Fruit fly (Drosophila melanogaster) whole organism, embryonic: ENCODE results near the gene CG32073.

Experiments
- ATbp ChIP-seq: fragments of 200-800 bp; sonication (Bioruptor generic); optimal IDR thresholded peaks from 2 replicates; lab custom pipeline; 2017; ENCODE audit warnings: missing biosample characterization, mild to moderate bottlenecking, missing genetic modification characterization, missing genetic modification reagents
- Abd-B ChIP-seq: fragments of 200-800 bp; sonication (Bioruptor generic); optimal IDR thresholded peaks from 2 replicates; lab custom pipeline; 2018; ENCODE audit warnings: missing biosample characterization, mild to moderate bottlenecking, missing genetic modification characterization, moderate library complexity
- Asciz ChIP-seq: fragments of 200-800 bp; sonication (Bioruptor generic); optimal IDR thresholded peaks from 2 replicates; lab custom pipeline; 2017; ENCODE audit warnings: missing biosample characterization, mild to moderate bottlenecking, missing genetic modification characterization, missing genetic modification reagents
- BEAF-32 ChIP-seq: fragments of 200-800 bp; sonication (Bioruptor generic); optimal IDR thresholded peaks from 3 replicates; lab custom pipeline; 2017; ENCODE audit warnings: missing biosample characterization, missing genetic modification characterization, mild to moderate bottlenecking, moderate library complexity, missing genetic modification reagents
- CG12104 ChIP-seq: fragments of 200-800 bp; sonication (Bioruptor generic); optimal IDR thresholded peaks from 3 replicates; lab custom pipeline; 2016; ENCODE audit warnings: missing biosample characterization, missing genetic modification characterization
- CG12299 ChIP-seq: fragments of 200-800 bp; sonication (Bioruptor generic); optimal IDR thresholded peaks from 2 replicates; lab custom pipeline; 2018; ENCODE audit warnings: missing biosample characterization, mild to moderate bottlenecking, missing genetic modification characterization
- CG12942 ChIP-seq: fragments of 200-800 bp; sonication (Bioruptor generic); optimal IDR thresholded peaks from 3 replicates; lab custom pipeline; 2016; ENCODE audit warnings: missing biosample characterization, missing genetic modification characterization
- CG13424 ChIP-seq: fragments of 200-800 bp; sonication (Bioruptor generic); optimal IDR thresholded peaks from 2 replicates; lab custom pipeline; 2019; ENCODE audit warnings: missing biosample characterization, mild to moderate bottlenecking, missing genetic modification characterization, moderate library complexity
- CG14667 ChIP-seq: fragments of 200-800 bp; sonication (Bioruptor generic); IDR thresholded peaks from 2 replicates; pipeline ENCODE4 v1.3.6; 2022; ENCODE audit warnings: missing biosample characterization, missing genetic modification characterization
- CG17186 ChIP-seq: fragments of 200-800 bp; sonication (Bioruptor generic); optimal IDR thresholded peaks from 3 replicates; lab custom pipeline; 2017; ENCODE audit warnings: missing biosample characterization, missing genetic modification reagents, missing genetic modification characterization
- CG18262 ChIP-seq: fragments of 200-800 bp; optimal IDR thresholded peaks from 3 replicates; lab custom pipeline; 2019; ENCODE audit warnings: missing biosample characterization, mild to moderate bottlenecking, missing genetic modification characterization, moderate library complexity
- CG42726 ChIP-seq: fragments of 200-800 bp; sonication (Bioruptor generic); IDR thresholded peaks from 2 replicates; pipeline ENCODE4 v1.3.6; 2022; ENCODE audit warnings: missing biosample characterization, missing genetic modification characterization; ENCODE audit not compliant: partially characterized antibody
- CG4617 ChIP-seq: fragments of 200-800 bp; sonication (Bioruptor generic); optimal IDR thresholded peaks from 3 replicates; lab custom pipeline; 2016; ENCODE audit warnings: missing biosample characterization, missing genetic modification characterization, borderline replicate concordance
- CG6254 ChIP-seq: fragments of 200-800 bp; sonication (Bioruptor generic); optimal IDR thresholded peaks from 3 replicates; lab custom pipeline; 2017; ENCODE audit warnings: mild to moderate bottlenecking, missing biosample characterization, missing genetic modification reagents, missing genetic modification characterization
- CG7556 ChIP-seq: fragments of 200-800 bp; sonication (Bioruptor generic); optimal IDR thresholded peaks from 2 replicates; lab custom pipeline; 2017; ENCODE audit warnings: missing biosample characterization, mild to moderate bottlenecking, missing genetic modification characterization
- CG9215 ChIP-seq: fragments of 200-800 bp; sonication (Bioruptor generic); IDR thresholded peaks from 2 replicates; pipeline ENCODE4 v1.3.6; 2022; ENCODE audit warnings: missing biosample characterization, missing genetic modification characterization
- D19B ChIP-seq: fragments of 200-800 bp; sonication (Bioruptor generic); optimal IDR thresholded peaks from 2 replicates; lab custom pipeline; 2017; ENCODE audit warnings: missing biosample characterization, mild to moderate bottlenecking, missing genetic modification characterization
- Doc2 ChIP-seq: fragments of 200-800 bp; sonication (Bioruptor generic); IDR thresholded peaks from 2 replicates; pipeline ENCODE4 v1.3.6; 2022; ENCODE audit warnings: missing biosample characterization, missing genetic modification characterization
- Doc3 ChIP-seq: fragments of 200-800 bp; sonication (Bioruptor generic); IDR thresholded peaks from 3 replicates; pipeline ENCODE4 v1.3.6; 2022; ENCODE audit warnings: missing biosample characterization, missing genetic modification characterization; ENCODE audit not compliant: partially characterized antibody
- H15 ChIP-seq: fragments of 200-800 bp; sonication (Bioruptor generic); IDR thresholded peaks from 3 replicates; pipeline ENCODE4 v1.3.6; 2022; ENCODE audit warnings: missing biosample characterization, missing genetic modification characterization
- HLH4C ChIP-seq: fragments of 200-800 bp; sonication (Bioruptor generic); IDR thresholded peaks from 3 replicates; pipeline ENCODE4 v1.3.6; 2022; ENCODE audit warnings: missing biosample characterization, missing genetic modification characterization; ENCODE audit not compliant: partially characterized antibody
- Hr51 ChIP-seq, 2 experiments: fragments of 200-800 bp; sonication (Bioruptor generic); optimal IDR thresholded peaks; 2 replicates in 1 of 2; 3 replicates in 1 of 2; lab custom pipeline; 2016 to 2018; ENCODE audit warnings: missing biosample characterization in 2 of 2, missing genetic modification characterization in 2 of 2, mild to moderate bottlenecking in 1 of 2, moderate library complexity in 1 of 2
- Lim3 ChIP-seq: fragments of 200-800 bp; sonication (Bioruptor generic); IDR thresholded peaks from 2 replicates; pipeline ENCODE4 v1.3.6; 2022; ENCODE audit warnings: missing biosample characterization, missing genetic modification characterization
- PHDP ChIP-seq: fragments of 200-800 bp; sonication (Bioruptor generic); optimal IDR thresholded peaks from 3 replicates; lab custom pipeline; 2018; ENCODE audit warnings: missing biosample characterization, mild to moderate bottlenecking, missing genetic modification characterization, moderate library complexity
- Side ChIP-seq: fragments of 200-800 bp; sonication (Bioruptor generic); optimal IDR thresholded peaks from 2 replicates; lab custom pipeline; 2016; ENCODE audit warnings: missing biosample characterization, missing genetic modification characterization
- Sox100B ChIP-seq: fragments of 200-800 bp; sonication (Bioruptor generic); optimal IDR thresholded peaks from 3 replicates; lab custom pipeline; 2018; ENCODE audit warnings: missing biosample characterization, mild to moderate bottlenecking, missing genetic modification characterization
- az2 ChIP-seq: fragments of 200-800 bp; sonication (Bioruptor generic); optimal IDR thresholded peaks from 3 replicates; lab custom pipeline; 2016; ENCODE audit warnings: missing biosample characterization, missing genetic modification characterization
- crp ChIP-seq, 2 experiments: fragments of 200-800 bp; sonication (Bioruptor generic); optimal IDR thresholded peaks; 2 replicates in 1 of 2; 3 replicates in 1 of 2; lab custom pipeline; 2017; ENCODE audit warnings: missing biosample characterization in 2 of 2, missing genetic modification characterization in 2 of 2, mild to moderate bottlenecking in 1 of 2, moderate library complexity in 1 of 2
- cwo ChIP-seq: fragments of 200-800 bp; sonication (Bioruptor generic); optimal IDR thresholded peaks from 3 replicates; lab custom pipeline; 2017; ENCODE audit warnings: missing biosample characterization, missing genetic modification characterization, mild to moderate bottlenecking, moderate library complexity, missing genetic modification reagents
- danr ChIP-seq: fragments of 200-800 bp; sonication (Bioruptor generic); IDR thresholded peaks from 2 replicates; pipeline ENCODE4 v1.3.6; 2022; ENCODE audit warnings: missing biosample characterization, missing genetic modification characterization
- dati ChIP-seq: fragments of 200-800 bp; sonication (Bioruptor generic); IDR thresholded peaks from 2 replicates; pipeline ENCODE4 v1.3.6; 2022; ENCODE audit warnings: missing biosample characterization, missing genetic modification characterization
- dysf ChIP-seq: fragments of 200-800 bp; sonication (Bioruptor generic); IDR thresholded peaks from 3 replicates; pipeline ENCODE4 v1.3.6; 2022; ENCODE audit warnings: missing biosample characterization, missing genetic modification characterization
- eve ChIP-seq, 2 experiments: fragments of >200 bp; optimal IDR thresholded peaks; 2 replicates each; lab custom pipeline; 2017; ENCODE audit warnings: missing biosample characterization in 2 of 2, missing genetic modification characterization in 2 of 2
- ewg ChIP-seq: fragments of 200-800 bp; sonication (Bioruptor generic); optimal IDR thresholded peaks from 3 replicates; lab custom pipeline; 2017; ENCODE audit warnings: mild to moderate bottlenecking, missing biosample characterization, missing genetic modification reagents, missing genetic modification characterization
- gcm2 ChIP-seq: fragments of 200-800 bp; sonication (Bioruptor generic); optimal IDR thresholded peaks from 2 replicates; lab custom pipeline; 2016; ENCODE audit warnings: missing biosample characterization, missing genetic modification characterization
- grau ChIP-seq: fragments of 200-800 bp; optimal IDR thresholded peaks from 3 replicates; lab custom pipeline; 2019; ENCODE audit warnings: missing biosample characterization, mild to moderate bottlenecking, missing genetic modification characterization, moderate library complexity
- hbn ChIP-seq: fragments of 200-800 bp; sonication (Bioruptor generic); IDR thresholded peaks from 2 replicates; pipeline ENCODE4 v1.3.6; 2022; ENCODE audit warnings: missing biosample characterization, missing genetic modification characterization; ENCODE audit not compliant: partially characterized antibody
- lola ChIP-seq, 3 experiments: fragments of >200 bp in 2 of 3; fragments of 200-800 bp in 1 of 3; sonication (Bioruptor generic) in 1 of 3; optimal IDR thresholded peaks; 2 replicates each; lab custom pipeline; 2017 to 2019; ENCODE audit warnings: missing biosample characterization in 3 of 3, missing genetic modification characterization in 3 of 3, mild to moderate bottlenecking in 1 of 3, moderate library complexity in 1 of 3
- mam ChIP-seq: fragments of 200-800 bp; sonication (Bioruptor generic); optimal IDR thresholded peaks from 3 replicates; lab custom pipeline; 2016; ENCODE audit warnings: missing biosample characterization, missing genetic modification characterization
- prd ChIP-seq, 3 experiments: fragments of >200 bp in 2 of 3; fragments of 200-800 bp in 1 of 3; sonication (Bioruptor generic) in 1 of 3; optimal IDR thresholded peaks in 2 of 3; IDR thresholded peaks in 1 of 3; 2 replicates in 2 of 3; 3 replicates in 1 of 3; pipeline versions ENCODE4 v1.3.6 to Lab custom; 2017 to 2022; ENCODE audit warnings: missing biosample characterization in 1 of 3, missing genetic modification characterization in 1 of 3
- rib ChIP-seq: fragments of 200-800 bp; sonication (Bioruptor generic); IDR thresholded peaks from 2 replicates; pipeline ENCODE4 v1.3.6; 2022; ENCODE audit warnings: missing biosample characterization, missing genetic modification characterization
- salm ChIP-seq: fragments of 200-800 bp; sonication (Bioruptor generic); optimal IDR thresholded peaks from 2 replicates; lab custom pipeline; 2018; ENCODE audit warnings: missing biosample characterization, mild to moderate bottlenecking, missing genetic modification characterization
- sens-2 ChIP-seq: fragments of 200-800 bp; sonication (Bioruptor generic); IDR thresholded peaks from 2 replicates; pipeline ENCODE4 v1.3.6; 2022; ENCODE audit warnings: missing biosample characterization, missing genetic modification characterization
- stc ChIP-seq: fragments of 200-800 bp; sonication (Bioruptor generic); IDR thresholded peaks from 2 replicates; pipeline ENCODE4 v1.3.6; 2022; ENCODE audit warnings: missing biosample characterization, missing genetic modification characterization
- trem ChIP-seq: fragments of 200-800 bp; optimal IDR thresholded peaks from 3 replicates; lab custom pipeline; 2019; ENCODE audit warnings: missing biosample characterization, mild to moderate bottlenecking, missing genetic modification characterization, moderate library complexity
- unpg ChIP-seq: fragments of 200-800 bp; sonication (Bioruptor generic); optimal IDR thresholded peaks from 3 replicates; lab custom pipeline; 2018; ENCODE audit warnings: missing biosample characterization, mild to moderate bottlenecking, missing genetic modification characterization, moderate library complexity

The CG32073 gene

DNA sequence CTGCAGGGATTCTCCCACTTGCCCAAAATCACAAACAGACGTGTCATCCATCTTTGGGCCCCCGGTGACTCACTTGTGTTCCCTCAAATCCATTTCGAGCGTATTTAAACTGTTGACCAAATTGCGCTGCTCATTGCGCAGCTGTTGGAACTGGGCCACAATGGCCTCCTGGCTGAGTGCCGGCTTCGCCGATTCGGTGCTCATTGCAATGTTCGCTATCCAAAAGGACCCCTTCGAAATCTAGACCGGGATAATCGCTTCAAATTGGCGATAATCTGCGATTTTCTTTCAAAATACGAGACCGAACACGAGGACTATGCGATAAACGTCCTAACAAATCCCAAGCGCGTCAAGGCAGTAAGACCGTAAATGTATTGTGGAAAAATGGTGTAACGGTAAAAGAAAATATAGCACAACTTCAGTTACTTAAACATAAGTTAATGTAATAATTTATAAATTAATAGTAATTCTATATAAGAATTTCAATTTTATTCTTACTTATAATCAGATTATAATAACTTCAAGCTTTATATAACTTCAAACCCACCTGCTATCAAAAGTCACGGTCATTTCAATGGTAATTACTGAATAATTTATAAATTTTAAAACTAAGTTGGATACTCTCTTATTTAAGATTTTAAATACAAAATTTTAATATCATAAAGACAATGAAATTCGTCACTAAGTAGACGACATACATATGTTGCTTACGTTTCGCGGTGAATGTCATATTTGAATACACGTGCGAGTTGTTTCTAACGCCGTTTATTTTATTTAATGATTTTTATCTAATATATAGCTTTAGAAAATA lies 33.1 kb downstream of the CG32073 start, which contains the start of the genes Pfdn2 and Noc1 (continued):
- peak in 1 of 2 experiments; percentile 38 for TF ChIP-seq Hr51 (GFP tag; optimal IDR thresholded peaks at IDR 0.05; lab: Kevin White, UChicago)
- TF ChIP-seq CG6254, result no peak
- TF ChIP-seq H15 (GFP tag; lab: Robert Waterston, UW), result no peak
- TF ChIP-seq hbn (GFP tag; lab: Robert Waterston, UW), result 0 out of 2 replicates have a peak, but pooled peaks have one; percentile 30
- no peak for TF ChIP-seq CG42726 (GFP tag; lab: Robert Waterston, UW)
- peak; percentile 60; the same call in 2 of the 3 replicates for TF ChIP-seq dysf (GFP tag; lab: Robert Waterston, UW)
- peak; percentile 16 for TF ChIP-seq BEAF-32 (GFP tag; lab: Kevin White, UChicago)
- no peak for TF ChIP-seq CG12104 (GFP tag; lab: Kevin White, UChicago)
- TF ChIP-seq grau, result peak; percentile 71
- no peak for TF ChIP-seq HLH4C
- TF ChIP-seq Side (GFP tag; lab: Kevin White, UChicago), result no peak
- TF ChIP-seq lola (GFP tag; optimal IDR thresholded peaks at IDR 0.05; lab: Kevin White, UChicago), result peak in 1 of 3 experiments; percentile 61
- TF ChIP-seq Sox100B (GFP tag; lab: Kevin White, UChicago), result no peak
- peak; percentile 39; the same call in 1 of the 2 replicates for TF ChIP-seq CG9215
- TF ChIP-seq Lim3 (GFP tag; lab: Robert Waterston, UW), result no peak
- no peak for TF ChIP-seq gcm2 (GFP tag; lab: Kevin White, UChicago)
- TF ChIP-seq CG14667 (GFP tag; lab: Robert Waterston, UW), result peak; percentile 12; the same call in 1 of the 2 replicates
- TF ChIP-seq CG7556 (GFP tag; lab: Kevin White, UChicago), result no peak
- no peak for TF ChIP-seq trem (tag; lab: Kevin White, UChicago)
- no peak for TF ChIP-seq prd (optimal IDR thresholded peaks at IDR 0.05; lab: Kevin White, UChicago)
- peak; percentile 67 for TF ChIP-seq prd (GFP tag; IDR thresholded peaks at IDR 0.05; lab: Robert Waterston, UW)
- TF ChIP-seq rib (GFP tag; lab: Robert Waterston, UW), result no peak
- peak; percentile 59 for TF ChIP-seq CG4617
- no peak for TF ChIP-seq eve (GFP tag; optimal IDR thresholded peaks at IDR 0.05; lab: Kevin White, UChicago)
- TF ChIP-seq ATbp (GFP tag; lab: Kevin White, UChicago), result no peak
- TF ChIP-seq az2 (GFP tag; lab: Kevin White, UChicago), result peak; percentile 61
- TF ChIP-seq Asciz, result no peak
- no peak for TF ChIP-seq unpg (GFP tag; lab: Kevin White, UChicago)
- no peak for TF ChIP-seq Abd-B
- 0 out of 2 replicates have a peak, but pooled peaks have one; percentile 9 for TF ChIP-seq danr (GFP tag; lab: Robert Waterston, UW)
- peak; percentile 36 for TF ChIP-seq D19B (GFP tag; lab: Kevin White, UChicago)
- peak; percentile 56 for TF ChIP-seq CG12942 (GFP tag; lab: Kevin White, UChicago)
- peak; percentile 43 for TF ChIP-seq mam (GFP tag; lab: Kevin White, UChicago)
- peak in 1 of 2 experiments; percentile 66 for TF ChIP-seq crp (GFP tag; optimal IDR thresholded peaks at IDR 0.05; lab: Kevin White, UChicago)
- no peak for TF ChIP-seq CG17186 (GFP tag; lab: Kevin White, UChicago)
- peak; percentile 66 for TF ChIP-seq CG18262
- TF ChIP-seq salm, result peak; percentile 12
- TF ChIP-seq Doc2, result no peak
- TF ChIP-seq PHDP (tag; lab: Kevin White, UChicago), result no peak
- 0 out of 2 replicates have a peak, but pooled peaks have one; percentile 25 for TF ChIP-seq stc (GFP tag; lab: Robert Waterston, UW)
- peak; percentile 73 for TF ChIP-seq CG13424 (tag; lab: Kevin White, UChicago)
- TF ChIP-seq CG12299 (tag; lab: Kevin White, UChicago), result peak; percentile 25
- TF ChIP-seq dati (GFP tag; lab: Robert Waterston, UW), result no peak
- TF ChIP-seq sens-2 (GFP tag; lab: Robert Waterston, UW), result no peak
- peak; percentile 53 for TF ChIP-seq ewg (GFP tag; lab: Kevin White, UChicago)
- peak; percentile 82 for TF ChIP-seq cwo (GFP tag; lab: Kevin White, UChicago)
- TF ChIP-seq Doc3 (GFP tag; lab: Robert Waterston, UW), result 0 out of 3 replicates have a peak, but pooled peaks have one; percentile 35
